Worm (Caenorhabditis elegans): ENCODE measurements around the gene F38B2.6.

- no peak for TF ChIP-seq alr-1 (tag; optimal IDR thresholded peaks at IDR 0.05)
- no peak for TF ChIP-seq fos-1 (tag; optimal IDR thresholded peaks at IDR 0.05)
- TF ChIP-seq zag-1 (tag; optimal IDR thresholded peaks at IDR 0.05), result no peak
- no peak for TF ChIP-seq lin-39 (tag; optimal IDR thresholded peaks at IDR 0.05)
- TF ChIP-seq egl-27 (tag; optimal IDR thresholded peaks at IDR 0.05), result no peak
- no peak for TF ChIP-seq ztf-11 (tag; optimal IDR thresholded peaks at IDR 0.05)
- TF ChIP-seq aly-2 (tag; optimal IDR thresholded peaks at IDR 0.05), result no peak
- TF ChIP-seq crh-2 (tag; optimal IDR thresholded peaks at IDR 0.05), result no peak
- no peak for TF ChIP-seq nhr-77 (tag; optimal IDR thresholded peaks at IDR 0.05)
- TF ChIP-seq snpc-4 (tag; optimal IDR thresholded peaks at IDR 0.05), result no peak
These were observed 36.0 kb downstream of the F38B2.6 start for ce11 chrX:11245056-11245455.

Measured in whole organism, L2 larva.